Fruit fly (Drosophila melanogaster) whole organism, prepupa: Measurements from ENCODE around the gene CG17129.

ENCODE experiments used
- CG11762 ChIP-seq: fragments of 200-800 bp; sonication (Bioruptor generic); optimal IDR thresholded peaks from 3 replicates; lab custom pipeline; 2016; ENCODE audit warnings: missing biosample characterization, missing genetic modification characterization; ENCODE audit not compliant: insufficient read depth
- CG9139 ChIP-seq: fragments of 200-800 bp; sonication (Bioruptor generic); optimal IDR thresholded peaks from 3 replicates; lab custom pipeline; 2017; ENCODE audit warnings: missing biosample characterization, mild to moderate bottlenecking, missing genetic modification characterization
- Eip93F ChIP-seq: fragments of 200-800 bp; sonication (Bioruptor generic); optimal IDR thresholded peaks from 2 replicates; lab custom pipeline; 2016; ENCODE audit warnings: missing biosample characterization, mild to moderate bottlenecking, missing genetic modification characterization
- Ets96B ChIP-seq: fragments of 200-800 bp; optimal IDR thresholded peaks from 2 replicates; lab custom pipeline; 2019; ENCODE audit warnings: missing biosample characterization, mild to moderate bottlenecking, missing genetic modification characterization, moderate library complexity
- Gug ChIP-seq: fragments of 200-800 bp; sonication (Bioruptor generic); IDR thresholded peaks from 2 replicates; pipeline ENCODE4 v1.3.6; 2022; ENCODE audit warnings: missing biosample characterization, missing genetic modification characterization
- Sox15 ChIP-seq: fragments of 200-800 bp; sonication (Bioruptor generic); optimal IDR thresholded peaks from 3 replicates; lab custom pipeline; 2016; ENCODE audit warnings: missing biosample characterization, missing genetic modification characterization
- spab ChIP-seq: fragments of 200-800 bp; sonication (Bioruptor generic); optimal IDR thresholded peaks from 2 replicates; lab custom pipeline; 2017; ENCODE audit warnings: missing biosample characterization, mild to moderate bottlenecking, missing genetic modification characterization, missing genetic modification reagents

DNA sequence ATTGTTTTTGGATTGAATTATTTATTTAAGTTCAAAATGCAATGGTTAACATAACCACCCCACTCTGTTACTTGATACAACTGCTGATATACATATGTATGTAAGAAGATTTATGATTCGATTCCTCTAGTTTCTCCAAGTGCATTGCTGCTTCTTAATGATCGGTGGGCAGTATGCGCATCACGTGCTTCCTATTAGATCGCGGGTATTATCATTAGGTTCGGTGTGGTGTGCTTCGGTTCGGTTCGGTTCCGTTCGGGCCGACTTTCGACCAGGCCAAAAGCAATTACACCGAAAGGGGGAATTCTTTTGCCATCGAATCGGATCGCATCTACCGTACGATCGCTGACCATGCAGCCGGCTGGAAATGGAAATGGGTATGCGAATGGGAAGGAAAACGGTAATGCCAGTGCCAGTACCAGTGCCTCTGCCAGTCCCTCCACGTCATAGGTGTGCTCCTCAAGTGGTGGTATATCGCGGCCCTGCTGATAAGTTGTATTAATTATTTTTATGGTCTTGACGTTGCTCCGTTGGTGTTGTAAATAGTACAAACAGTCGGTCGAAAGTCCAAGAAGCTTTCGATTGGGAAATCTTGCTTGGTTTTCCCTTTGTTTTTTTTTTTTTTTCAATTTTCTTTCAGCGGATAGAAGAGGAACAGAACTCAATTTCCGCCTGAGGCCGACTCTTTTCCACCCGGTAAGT is 42.6 kb downstream of the CG17129 start:
- TF ChIP-seq spab (GFP tag; lab: Kevin White, UChicago) = no peak
- TF ChIP-seq Eip93F (GFP tag; lab: Kevin White, UChicago) = no peak
- no peak for TF ChIP-seq Gug
- no peak for TF ChIP-seq CG9139 (GFP tag; lab: Kevin White, UChicago)
- no peak for TF ChIP-seq CG11762 (GFP tag; lab: Kevin White, UChicago)
- no peak for TF ChIP-seq Ets96B (tag; lab: Kevin White, UChicago)
- TF ChIP-seq Sox15 (GFP tag; lab: Kevin White, UChicago) = no peak
